Worm (Caenorhabditis elegans) whole organism, mixed stage, embryonic: ENCODE measurements around the gene H01M10.2.

ENCODE experiments used
- ceh-43 ChIP-seq: fragments of 200-800 bp; sonication (Bioruptor generic); optimal IDR thresholded peaks from 2 replicates; lab custom pipeline; 2018; ENCODE audit warnings: mild to moderate bottlenecking, missing genetic modification characterization, moderate library complexity, missing compliant biosample characterization
- ceh-83 ChIP-seq: fragments of 200-800 bp; sonication (Bioruptor generic); optimal IDR thresholded peaks from 2 replicates; lab custom pipeline; 2018; ENCODE audit warnings: mild to moderate bottlenecking, missing genetic modification characterization, missing compliant biosample characterization
- ces-1 ChIP-seq: fragments of 150-350 bp; optimal IDR thresholded peaks from 2 replicates; lab custom pipeline; 2014; ENCODE audit warnings: missing biosample characterization, missing genetic modification reagents, missing genetic modification characterization
- cnd-1 ChIP-seq: fragments of 200-800 bp; sonication (Bioruptor generic); optimal IDR thresholded peaks from 2 replicates; lab custom pipeline; 2018; ENCODE audit warnings: mild to moderate bottlenecking, missing genetic modification characterization, missing compliant biosample characterization
- drap-1 ChIP-seq: fragments of 200-800 bp; sonication (Bioruptor generic); optimal IDR thresholded peaks from 3 replicates; lab custom pipeline; 2018; ENCODE audit warnings: mild to moderate bottlenecking, missing genetic modification characterization, missing compliant biosample characterization
- nhr-2 ChIP-seq: fragments of 150-350 bp; optimal IDR thresholded peaks from 2 replicates; lab custom pipeline; 2014; ENCODE audit warnings: missing biosample characterization, missing genetic modification characterization
- pha-4 ChIP-seq: fragments of 150-350 bp; optimal IDR thresholded peaks from 2 replicates; lab custom pipeline; 2018; ENCODE audit warnings: missing biosample characterization, missing genetic modification reagents, missing genetic modification characterization
- unc-62 ChIP-seq: fragments of 150-350 bp; optimal IDR thresholded peaks from 2 replicates; lab custom pipeline; 2014; ENCODE audit warnings: missing biosample characterization, missing genetic modification reagents, missing genetic modification characterization
- zip-8 ChIP-seq: fragments of 150-350 bp; optimal IDR thresholded peaks from 2 replicates; lab custom pipeline; 2014; ENCODE audit warnings: missing biosample characterization, missing genetic modification characterization

ce11 chrX:2607522-2608278 lies 22.1 kb upstream of the H01M10.2 start, which contains the start of gene T03G6.1:
- TF ChIP-seq ceh-83 (GFP tag; lab: Kevin White, UChicago) (no peak), ces-1 (GFP tag; lab: Kevin White, UChicago) (no peak), unc-62 (GFP tag; lab: Kevin White, UChicago) (no peak), ceh-43 (GFP tag; lab: Kevin White, UChicago) (no peak), pha-4 (no peak), nhr-2 (no peak), cnd-1 (no peak), zip-8 (tag; lab: Kevin White, UChicago) (peak; percentile 88), drap-1 (no peak)
